Worm (Caenorhabditis elegans) whole organism, mixed stage, embryonic: ENCODE measurements around the gene C47E8.1.
A peak's percentile ranks its signal among the peaks of the same experiment; 100 is the strongest.

Source experiments
- M03D4.4 ChIP-seq: sonication (generic microtip); optimal IDR thresholded peaks from 2 replicates; lab custom pipeline; 2017; ENCODE audit warnings: mild to moderate bottlenecking, missing genetic modification characterization, missing compliant biosample characterization
- bed-3 ChIP-seq: fragments of 200-800 bp; sonication (Bioruptor generic); optimal IDR thresholded peaks from 3 replicates; lab custom pipeline; 2018; ENCODE audit warnings: mild to moderate bottlenecking, missing genetic modification characterization, moderate library complexity, missing compliant biosample characterization
- blmp-1 ChIP-seq: fragments of 150-350 bp; optimal IDR thresholded peaks from 2 replicates; lab custom pipeline; 2014; ENCODE audit warnings: missing biosample characterization, missing genetic modification characterization
- ceh-39 ChIP-seq: fragments of 150-350 bp; optimal IDR thresholded peaks from 2 replicates; lab custom pipeline; 2014; ENCODE audit warnings: missing biosample characterization, missing genetic modification characterization
- ceh-43 ChIP-seq: fragments of 200-800 bp; sonication (Bioruptor generic); optimal IDR thresholded peaks from 2 replicates; lab custom pipeline; 2018; ENCODE audit warnings: mild to moderate bottlenecking, missing genetic modification characterization, moderate library complexity, missing compliant biosample characterization
- ceh-83 ChIP-seq: fragments of 200-800 bp; sonication (Bioruptor generic); optimal IDR thresholded peaks from 2 replicates; lab custom pipeline; 2018; ENCODE audit warnings: mild to moderate bottlenecking, missing genetic modification characterization, missing compliant biosample characterization
- ces-1 ChIP-seq: fragments of 150-350 bp; optimal IDR thresholded peaks from 2 replicates; lab custom pipeline; 2014; ENCODE audit warnings: missing biosample characterization, missing genetic modification reagents, missing genetic modification characterization
- cnd-1 ChIP-seq: fragments of 200-800 bp; sonication (Bioruptor generic); optimal IDR thresholded peaks from 2 replicates; lab custom pipeline; 2018; ENCODE audit warnings: mild to moderate bottlenecking, missing genetic modification characterization, missing compliant biosample characterization
- drap-1 ChIP-seq: fragments of 200-800 bp; sonication (Bioruptor generic); optimal IDR thresholded peaks from 3 replicates; lab custom pipeline; 2018; ENCODE audit warnings: mild to moderate bottlenecking, missing genetic modification characterization, missing compliant biosample characterization
- elt-1 ChIP-seq: sonication (generic microtip); optimal IDR thresholded peaks from 2 replicates; lab custom pipeline; 2017; ENCODE audit warnings: missing genetic modification characterization, mild to moderate bottlenecking, missing compliant biosample characterization, antibody characterized with exemption, moderate library complexity, borderline replicate concordance; ENCODE audit not compliant: insufficient read depth
- elt-3 ChIP-seq: fragments of 150-350 bp; optimal IDR thresholded peaks from 2 replicates; lab custom pipeline; 2014; ENCODE audit warnings: missing biosample characterization, missing genetic modification characterization
- flh-1 ChIP-seq: fragments of 200-800 bp; sonication (Bioruptor generic); optimal IDR thresholded peaks from 2 replicates; lab custom pipeline; 2018; ENCODE audit warnings: mild to moderate bottlenecking, missing genetic modification characterization, moderate library complexity, missing compliant biosample characterization
- ham-2 ChIP-seq: fragments of 200-800 bp; sonication (Bioruptor generic); optimal IDR thresholded peaks from 2 replicates; lab custom pipeline; 2018; ENCODE audit warnings: mild to moderate bottlenecking, missing genetic modification characterization, missing compliant biosample characterization
- hlh-1 ChIP-seq: fragments of 150-350 bp; optimal IDR thresholded peaks from 2 replicates; lab custom pipeline; 2014; ENCODE audit warnings: missing biosample characterization, missing genetic modification reagents, missing genetic modification characterization
- lin-13 ChIP-seq: fragments of 150-350 bp; optimal IDR thresholded peaks from 2 replicates; lab custom pipeline; 2014; ENCODE audit warnings: missing biosample characterization, missing genetic modification characterization
- lin-32 ChIP-seq: fragments of 200-800 bp; sonication (Bioruptor generic); optimal IDR thresholded peaks from 2 replicates; lab custom pipeline; 2018; ENCODE audit warnings: mild to moderate bottlenecking, missing genetic modification characterization, missing compliant biosample characterization
- lsy-2 ChIP-seq: fragments of 150-350 bp; optimal IDR thresholded peaks from 2 replicates; lab custom pipeline; 2014; ENCODE audit warnings: missing biosample characterization, missing genetic modification characterization
- mab-5 ChIP-seq: fragments of 150-350 bp; optimal IDR thresholded peaks from 2 replicates; lab custom pipeline; 2014; ENCODE audit warnings: missing biosample characterization, missing genetic modification characterization
- mep-1 ChIP-seq: fragments of 150-350 bp; optimal IDR thresholded peaks from 2 replicates; lab custom pipeline; 2017; ENCODE audit warnings: missing biosample characterization, missing genetic modification reagents, missing genetic modification characterization, inconsistent platforms
- mls-2 ChIP-seq: sonication (generic microtip); optimal IDR thresholded peaks from 2 replicates; lab custom pipeline; 2016; ENCODE audit warnings: mild to moderate bottlenecking, missing genetic modification characterization, moderate library complexity, missing compliant biosample characterization
- nhr-12 ChIP-seq: fragments of 150-350 bp; optimal IDR thresholded peaks from 2 replicates; lab custom pipeline; 2014; ENCODE audit warnings: missing biosample characterization, missing genetic modification characterization
- nhr-2 ChIP-seq: fragments of 150-350 bp; optimal IDR thresholded peaks from 2 replicates; lab custom pipeline; 2014; ENCODE audit warnings: missing biosample characterization, missing genetic modification characterization
- nhr-237 ChIP-seq: fragments of 150-350 bp; optimal IDR thresholded peaks from 2 replicates; lab custom pipeline; 2014; ENCODE audit warnings: missing biosample characterization, missing genetic modification characterization
- nhr-28 ChIP-seq: fragments of 150-350 bp; optimal IDR thresholded peaks from 2 replicates; lab custom pipeline; 2014; ENCODE audit warnings: missing biosample characterization, missing genetic modification characterization
- nhr-76 ChIP-seq: sonication (generic microtip); optimal IDR thresholded peaks from 2 replicates; lab custom pipeline; 2017; ENCODE audit warnings: missing biosample characterization, missing genetic modification characterization
- pha-4 ChIP-seq: fragments of 150-350 bp; optimal IDR thresholded peaks from 2 replicates; lab custom pipeline; 2018; ENCODE audit warnings: missing biosample characterization, missing genetic modification reagents, missing genetic modification characterization
- sem-2 ChIP-seq: fragments of 200-800 bp; sonication (Bioruptor generic); optimal IDR thresholded peaks from 2 replicates; lab custom pipeline; 2018; ENCODE audit warnings: mild to moderate bottlenecking, missing genetic modification characterization, missing compliant biosample characterization
- snpc-4 ChIP-seq: fragments of 150-350 bp; optimal IDR thresholded peaks from 2 replicates; lab custom pipeline; 2014; ENCODE audit warnings: missing biosample characterization, missing genetic modification characterization
- sptf-1 ChIP-seq: sonication (generic microtip); optimal IDR thresholded peaks from 2 replicates; lab custom pipeline; 2017; ENCODE audit warnings: mild to moderate bottlenecking, missing genetic modification characterization, moderate library complexity, missing compliant biosample characterization
- tbx-8 ChIP-seq: fragments of 200-800 bp; sonication (Bioruptor generic); optimal IDR thresholded peaks from 2 replicates; lab custom pipeline; 2018; ENCODE audit warnings: mild to moderate bottlenecking, missing genetic modification characterization, moderate library complexity, missing compliant biosample characterization
- unc-120 ChIP-seq: sonication (generic microtip); optimal IDR thresholded peaks from 2 replicates; lab custom pipeline; 2017; ENCODE audit warnings: missing genetic modification characterization, missing compliant biosample characterization; ENCODE audit not compliant: poor library complexity, severe bottlenecking
- unc-39 ChIP-seq: fragments of 150-350 bp; optimal IDR thresholded peaks from 2 replicates; lab custom pipeline; 2014; ENCODE audit warnings: missing biosample characterization, missing genetic modification characterization
- unc-62 ChIP-seq: fragments of 150-350 bp; optimal IDR thresholded peaks from 2 replicates; lab custom pipeline; 2014; ENCODE audit warnings: missing biosample characterization, missing genetic modification reagents, missing genetic modification characterization
- zip-8 ChIP-seq: fragments of 150-350 bp; optimal IDR thresholded peaks from 2 replicates; lab custom pipeline; 2014; ENCODE audit warnings: missing biosample characterization, missing genetic modification characterization
- ztf-11 ChIP-seq: fragments of 150-350 bp; optimal IDR thresholded peaks from 2 replicates; lab custom pipeline; 2014; ENCODE audit warnings: missing biosample characterization, missing genetic modification characterization

C47E8.1 gene

ce11 chrV:14695713-14696112, 29.9 kb downstream of the C47E8.1 start:
- TF ChIP-seq lsy-2 (no peak), hlh-1 (tag; lab: Kevin White, UChicago) (peak; percentile 50), pha-4 (no peak), unc-62 (peak; percentile 32), nhr-2 (tag; lab: Kevin White, UChicago) (no peak), unc-120 (tag; lab: Kevin White, UChicago) (peak; percentile 35), nhr-28 (no peak), lin-13 (tag; lab: Kevin White, UChicago) (no peak)

- TF ChIP-seq pha-4 (peak; percentile 80), zip-8 (no peak), ceh-39 (tag; lab: Kevin White, UChicago) (peak; percentile 6), ceh-83 (GFP tag; lab: Kevin White, UChicago) (no peak), mep-1 (tag; lab: Kevin White, UChicago) (peak; percentile 66), nhr-237 (tag; lab: Kevin White, UChicago) (peak; percentile 31), cnd-1 (tag; lab: Kevin White, UChicago) (peak; percentile 76), elt-1 (tag; lab: Kevin White, UChicago) (no peak), lsy-2 (peak; percentile 35), unc-120 (tag; lab: Kevin White, UChicago) (peak; percentile 99), ceh-43 (no peak), snpc-4 (tag; lab: Kevin White, UChicago) (no peak), mls-2 (tag; lab: Kevin White, UChicago) (peak; percentile 89), flh-1 (no peak), ham-2 (GFP tag; lab: Kevin White, UChicago) (peak; percentile 86), nhr-76 (tag; lab: Kevin White, UChicago) (no peak), lin-32 (GFP tag; lab: Kevin White, UChicago) (no peak), drap-1 (GFP tag; lab: Kevin White, UChicago) (peak; percentile 91), sptf-1 (tag; lab: Kevin White, UChicago) (peak; percentile 77), nhr-2 (tag; lab: Kevin White, UChicago) (peak; percentile 72), sem-2 (GFP tag; lab: Kevin White, UChicago) (no peak), M03D4.4 (tag; lab: Kevin White, UChicago) (peak; percentile 42), bed-3 (GFP tag; lab: Kevin White, UChicago) (no peak), ztf-11 (tag; lab: Kevin White, UChicago) (peak; percentile 78), unc-39 (tag; lab: Kevin White, UChicago) (no peak), ces-1 (peak; percentile 90), nhr-12 (tag; lab: Kevin White, UChicago) (no peak), hlh-1 (tag; lab: Kevin White, UChicago) (peak; percentile 98), lin-13 (tag; lab: Kevin White, UChicago) (peak; percentile 15), nhr-28 (no peak), blmp-1 (tag; lab: Kevin White, UChicago) (no peak), unc-62 (peak; percentile 97), tbx-8 (GFP tag; lab: Kevin White, UChicago) (no peak), elt-3 (tag; lab: Kevin White, UChicago) (peak; percentile 14), mab-5 (tag; lab: Kevin White, UChicago) (no peak)
These were observed 30.9 kb downstream of the C47E8.1 start, which contains the start of gene unc-112 for ce11 chrV:14696604-14697307. Gene unc-112, minus strand, starts transcription at chrV:14696654.

- no peak for TF ChIP-seq nhr-237 (tag; lab: Kevin White, UChicago)
- peak; percentile 17 for TF ChIP-seq lsy-2
- TF ChIP-seq, all 35 proteins: peak for 1
These were observed 32.2 kb downstream of the C47E8.1 start for ce11 chrV:14698005-14698404.

- TF ChIP-seq mab-5 (tag; lab: Kevin White, UChicago) (no peak), nhr-28 (no peak), ceh-43 (no peak), unc-120 (tag; lab: Kevin White, UChicago) (no peak)
These were observed 32.8 kb downstream of the C47E8.1 start, which contains the start of gene set-5 for ce11 chrV:14698666-14699065. Gene set-5, plus strand, starts transcription at chrV:14698966.
